Fruit fly (Drosophila melanogaster) whole organism, wandering third instar larva: ENCODE measurements around the gene GNBP1.

ENCODE experiments used
- Mio ChIP-seq: sonication (Bioruptor generic); optimal IDR thresholded peaks from 2 replicates; lab custom pipeline; 2016; ENCODE audit warnings: missing biosample characterization, missing genetic modification characterization
- ey ChIP-seq: fragments of 200-800 bp; sonication (Bioruptor generic); optimal IDR thresholded peaks from 2 replicates; lab custom pipeline; 2016; ENCODE audit warnings: missing biosample characterization, missing genetic modification characterization
- h ChIP-seq: fragments of 200-800 bp; sonication (Bioruptor generic); optimal IDR thresholded peaks from 3 replicates; lab custom pipeline; 2016; ENCODE audit warnings: missing biosample characterization, mild to moderate bottlenecking, missing genetic modification characterization
- jim ChIP-seq: fragments of 175-275, 200-325 bp; sonication (Bioruptor generic); optimal IDR thresholded peaks from 2 replicates; lab custom pipeline; 2016; ENCODE audit warnings: missing biosample characterization, mild to moderate bottlenecking, missing genetic modification characterization
- pan ChIP-seq: fragments of >200 bp; optimal IDR thresholded peaks from 2 replicates; lab custom pipeline; 2017
- sage ChIP-seq: fragments of 200-800 bp; sonication (Bioruptor generic); optimal IDR thresholded peaks from 2 replicates; lab custom pipeline; 2016; ENCODE audit warnings: missing biosample characterization, mild to moderate bottlenecking, missing genetic modification characterization

DNA sequence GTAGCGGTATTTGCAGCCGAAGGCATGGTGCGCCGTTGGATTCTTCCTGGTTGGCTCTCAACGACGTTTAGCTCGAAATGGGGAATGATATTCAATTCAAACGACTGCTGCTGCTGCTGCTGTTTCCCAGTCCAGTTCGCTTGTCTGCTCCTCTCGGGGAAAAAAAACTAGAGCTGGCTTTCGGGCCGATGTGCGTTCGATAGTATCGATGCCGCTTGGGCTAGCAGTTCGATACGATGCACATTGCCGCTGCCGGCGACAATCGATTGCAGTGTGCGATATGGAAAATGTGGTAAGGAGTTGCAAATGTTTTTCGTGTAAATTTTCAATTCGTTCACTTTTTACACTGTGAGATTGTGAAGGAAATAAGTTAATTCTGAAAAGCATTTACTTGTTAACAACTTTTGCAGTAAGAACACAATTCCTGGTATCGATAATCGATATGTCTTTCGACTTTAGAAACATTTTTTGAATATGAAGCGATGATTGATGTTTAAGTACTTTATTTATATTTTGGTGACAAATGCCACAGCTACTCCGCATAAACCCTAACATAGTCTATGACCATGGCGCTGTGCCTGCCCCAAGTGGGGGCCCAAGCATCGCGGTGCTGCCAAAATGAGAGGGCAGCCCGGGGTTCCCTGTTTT is 2.5 kb upstream of the GNBP1 start, which contains the start of gene Capr:
- no peak for TF ChIP-seq pan (lab: Kevin White, UChicago)
- TF ChIP-seq jim (GFP tag; lab: Kevin White, UChicago) = no peak
- TF ChIP-seq h (GFP tag; lab: Kevin White, UChicago) = peak; percentile 48
- no peak for TF ChIP-seq sage (GFP tag; lab: Kevin White, UChicago)
- no peak for TF ChIP-seq Mio (GFP tag; lab: Kevin White, UChicago)
- no peak for TF ChIP-seq ey (GFP tag; lab: Kevin White, UChicago)
